Worm (Caenorhabditis elegans) whole organism, L4 larva: ENCODE measurements around the gene C14B9.10.
A peak's percentile ranks its signal among the peaks of the same experiment; 100 is the strongest.

Experiments
- F10B5.3 ChIP-seq: sonication (generic microtip); optimal IDR thresholded peaks from 2 replicates; lab custom pipeline; 2016; ENCODE audit warnings: mild to moderate bottlenecking, missing genetic modification characterization, missing compliant biosample characterization
- Y105C5A.15 ChIP-seq: fragments of 200-800 bp; sonication (Bioruptor generic); IDR thresholded peaks from 2 replicates; pipeline ENCODE4 v1.3.6; 2022; ENCODE audit warnings: missing genetic modification characterization, missing compliant biosample characterization
- Y48G9A.11 ChIP-seq: fragments of 200-800 bp; sonication (Bioruptor generic); IDR thresholded peaks from 2 replicates; pipeline ENCODE4 v1.3.6; 2022; ENCODE audit warnings: missing genetic modification reagents, missing genetic modification characterization, missing compliant biosample characterization
- ZK546.5 ChIP-seq, 2 experiments: sonication (generic microtip); optimal IDR thresholded peaks; 2 replicates each; lab custom pipeline; 2017; ENCODE audit warnings: missing biosample characterization in 2 of 2, missing genetic modification characterization in 2 of 2
- aly-2 ChIP-seq: sonication (generic microtip); optimal IDR thresholded peaks from 2 replicates; lab custom pipeline; 2018; ENCODE audit warnings: missing biosample characterization, missing genetic modification characterization
- ama-1 ChIP-seq: fragments of 150-350 bp; optimal IDR thresholded peaks from 2 replicates; lab custom pipeline; 2014; ENCODE audit warnings: inconsistent platforms, mixed read lengths
- arid-1 ChIP-seq: fragments of 200-800 bp; sonication (Bioruptor generic); conservative IDR thresholded peaks from 2 replicates; pipeline ENCODE4 v1.3.6; 2022; ENCODE audit warnings: missing genetic modification reagents, missing genetic modification characterization, missing compliant biosample characterization
- ceh-20 ChIP-seq: fragments of 200-800 bp; sonication (Bioruptor generic); IDR thresholded peaks from 2 replicates; pipeline ENCODE4 v1.3.6; 2022; ENCODE audit warnings: missing genetic modification reagents, missing genetic modification characterization, missing compliant biosample characterization
- ctbp-1 ChIP-seq: fragments of 200-800 bp; sonication (Bioruptor generic); IDR thresholded peaks from 2 replicates; pipeline ENCODE4 v1.3.6; 2022; ENCODE audit warnings: missing genetic modification reagents, missing genetic modification characterization, missing compliant biosample characterization
- daf-12 ChIP-seq: fragments of 150-350 bp; optimal IDR thresholded peaks from 2 replicates; lab custom pipeline; 2014; ENCODE audit warnings: missing biosample characterization, missing genetic modification reagents, missing genetic modification characterization
- daf-16 ChIP-seq, 3 experiments: sonication (generic microtip); optimal IDR thresholded peaks; 2 replicates each; lab custom pipeline; 2016 to 2017; ENCODE audit warnings: missing genetic modification characterization in 3 of 3, missing genetic modification reagents in 3 of 3, mild to moderate bottlenecking in 2 of 3, missing compliant biosample characterization in 2 of 3, missing biosample characterization in 1 of 3, moderate library complexity in 1 of 3
- dmd-8 ChIP-seq: fragments of 200-800 bp; sonication (Bioruptor generic); IDR thresholded peaks from 2 replicates; pipeline ENCODE4 v1.3.6; 2022; ENCODE audit warnings: missing genetic modification characterization, missing compliant biosample characterization
- dmd-9 ChIP-seq: fragments of 200-800 bp; sonication (Bioruptor generic); IDR thresholded peaks from 2 replicates; pipeline ENCODE4 v1.3.6; 2022; ENCODE audit warnings: missing genetic modification reagents, missing genetic modification characterization, missing compliant biosample characterization
- duxl-1 ChIP-seq: sonication (generic microtip); optimal IDR thresholded peaks from 2 replicates; lab custom pipeline; 2016; ENCODE audit warnings: mild to moderate bottlenecking, missing genetic modification characterization, moderate library complexity, missing compliant biosample characterization; ENCODE audit not compliant: poor library complexity
- egl-43 ChIP-seq: fragments of 200-800 bp; sonication (Bioruptor generic); IDR thresholded peaks from 2 replicates; pipeline ENCODE4 v1.3.6; 2022; ENCODE audit warnings: missing genetic modification reagents, missing genetic modification characterization, missing compliant biosample characterization
- fkh-10 ChIP-seq: fragments of 150-350 bp; optimal IDR thresholded peaks from 2 replicates; lab custom pipeline; 2014; ENCODE audit warnings: missing biosample characterization, missing genetic modification reagents, missing genetic modification characterization
- gei-8 ChIP-seq: fragments of 200-800 bp; sonication (Bioruptor generic); optimal IDR thresholded peaks from 2 replicates; lab custom pipeline; 2018; ENCODE audit warnings: mild to moderate bottlenecking, missing genetic modification characterization, missing compliant biosample characterization
- hif-1 ChIP-seq, 2 experiments: sonication (generic microtip); optimal IDR thresholded peaks; 2 replicates each; lab custom pipeline; 2016 to 2017; ENCODE audit warnings: missing compliant biosample characterization in 2 of 2, missing genetic modification characterization in 2 of 2, missing genetic modification reagents in 2 of 2, missing genotype in 2 of 2, mild to moderate bottlenecking in 1 of 2
- hmg-1.1 ChIP-seq: fragments of 200-800 bp; sonication (Bioruptor generic); IDR thresholded peaks from 2 replicates; pipeline ENCODE4 v1.3.6; 2022; ENCODE audit warnings: missing genetic modification reagents, missing genetic modification characterization, missing compliant biosample characterization
- jun-1 ChIP-seq: fragments of 150-350 bp; optimal IDR thresholded peaks from 2 replicates; lab custom pipeline; 2014; ENCODE audit warnings: missing biosample characterization, missing genetic modification reagents, missing genetic modification characterization
- lim-7 ChIP-seq: fragments of 200-800 bp; sonication (Bioruptor generic); IDR thresholded peaks from 2 replicates; pipeline ENCODE4 v1.3.6; 2022; ENCODE audit warnings: missing genetic modification characterization, missing compliant biosample characterization
- lin-1 ChIP-seq: fragments of 200-800 bp; sonication (Bioruptor generic); IDR thresholded peaks from 2 replicates; pipeline ENCODE4 v1.3.6; 2022; ENCODE audit warnings: missing genetic modification reagents, missing genetic modification characterization, missing compliant biosample characterization
- lin-13 ChIP-seq: fragments of 150-350 bp; optimal IDR thresholded peaks from 2 replicates; lab custom pipeline; 2014; ENCODE audit warnings: missing biosample characterization, missing genetic modification reagents, missing genetic modification characterization
- lin-15B ChIP-seq: fragments of 150-350 bp; sonication (generic microtip); optimal IDR thresholded peaks from 3 replicates; lab custom pipeline; 2014; ENCODE audit warnings: missing biosample characterization, missing genetic modification characterization
- lin-39 ChIP-seq: fragments of 150-350 bp; optimal IDR thresholded peaks from 2 replicates; lab custom pipeline; 2014; ENCODE audit warnings: missing biosample characterization, missing genetic modification reagents, missing genetic modification characterization
- mep-1 ChIP-seq: fragments of 150-350 bp; sonication (generic microtip); optimal IDR thresholded peaks from 3 replicates; lab custom pipeline; 2014; ENCODE audit warnings: missing biosample characterization, missing genetic modification characterization
- mes-2 ChIP-seq: sonication (generic microtip); optimal IDR thresholded peaks from 2 replicates; lab custom pipeline; 2016; ENCODE audit warnings: missing genotype, mild to moderate bottlenecking, missing genetic modification characterization, missing compliant biosample characterization; ENCODE audit not compliant: poor library complexity, severe bottlenecking
- mxl-3 ChIP-seq: fragments of 200-800 bp; sonication (Bioruptor generic); optimal IDR thresholded peaks from 2 replicates; lab custom pipeline; 2018; ENCODE audit warnings: mild to moderate bottlenecking, missing genetic modification characterization, missing compliant biosample characterization
- nhr-10 ChIP-seq: fragments of 150-350 bp; optimal IDR thresholded peaks from 2 replicates; lab custom pipeline; 2014; ENCODE audit warnings: missing biosample characterization, missing genetic modification characterization
- nhr-102 ChIP-seq: sonication (generic microtip); optimal IDR thresholded peaks from 2 replicates; lab custom pipeline; 2016; ENCODE audit warnings: mild to moderate bottlenecking, missing genetic modification characterization, moderate library complexity, missing compliant biosample characterization
- nhr-28 ChIP-seq: fragments of 150-350 bp; optimal IDR thresholded peaks from 2 replicates; lab custom pipeline; 2014; ENCODE audit warnings: missing biosample characterization, missing genetic modification characterization
- nhr-41 ChIP-seq: fragments of 200-800 bp; sonication (Bioruptor generic); IDR thresholded peaks from 2 replicates; pipeline ENCODE4 v1.3.6; 2022; ENCODE audit warnings: missing genetic modification reagents, missing genetic modification characterization, missing compliant biosample characterization
- nhr-42 ChIP-seq: fragments of 200-800 bp; sonication (Bioruptor generic); IDR thresholded peaks from 2 replicates; pipeline ENCODE4 v1.3.6; 2022; ENCODE audit warnings: missing genetic modification characterization, missing compliant biosample characterization
- nhr-48 ChIP-seq: sonication (generic microtip); optimal IDR thresholded peaks from 2 replicates; lab custom pipeline; 2016; ENCODE audit warnings: mild to moderate bottlenecking, missing genetic modification characterization, missing compliant biosample characterization
- nhr-76 ChIP-seq: fragments of 150-350 bp; optimal IDR thresholded peaks from 2 replicates; lab custom pipeline; 2014; ENCODE audit warnings: missing biosample characterization, missing genetic modification characterization
- nhr-77 ChIP-seq: fragments of 150-350 bp; optimal IDR thresholded peaks from 2 replicates; lab custom pipeline; 2014; ENCODE audit warnings: missing biosample characterization, missing genetic modification characterization
- sdz-12 ChIP-seq: fragments of 200-800 bp; sonication (Bioruptor generic); optimal IDR thresholded peaks from 2 replicates; lab custom pipeline; 2018; ENCODE audit warnings: mild to moderate bottlenecking, missing genetic modification characterization, missing compliant biosample characterization
- set-16 ChIP-seq: fragments of 200-800 bp; sonication (Bioruptor generic); IDR thresholded peaks from 2 replicates; pipeline ENCODE4 v1.3.6; 2022; ENCODE audit warnings: missing genetic modification reagents, missing genetic modification characterization, missing compliant biosample characterization
- unc-130 ChIP-seq: sonication (generic microtip); optimal IDR thresholded peaks from 2 replicates; lab custom pipeline; 2016; ENCODE audit warnings: missing genetic modification reagents, missing genetic modification characterization, missing compliant biosample characterization
- unc-62 ChIP-seq, 3 experiments: fragments of 150-350 bp in 1 of 3; sonication (generic microtip); optimal IDR thresholded peaks in 2 of 3; peaks in 1 of 3; 1 replicate in 1 of 3; 2 replicates in 2 of 3; lab custom pipeline; 2014 to 2017; ENCODE audit warnings: missing biosample characterization in 3 of 3, missing genetic modification characterization in 3 of 3, missing genetic modification reagents in 3 of 3, missing genotype in 1 of 3
- vab-7 ChIP-seq: fragments of 200-800 bp; sonication (Bioruptor generic); IDR thresholded peaks from 2 replicates; pipeline ENCODE4 v1.3.6; 2022; ENCODE audit warnings: missing genetic modification reagents, missing genetic modification characterization, missing compliant biosample characterization
- zfp-2 ChIP-seq: sonication (generic microtip); optimal IDR thresholded peaks from 2 replicates; lab custom pipeline; 2016; ENCODE audit warnings: mild to moderate bottlenecking, missing genetic modification characterization, missing compliant biosample characterization
- zfp-3 ChIP-seq: fragments of 200-800 bp; sonication (Bioruptor generic); conservative IDR thresholded peaks from 2 replicates; pipeline ENCODE4 v1.3.6; 2022; ENCODE audit warnings: missing genetic modification reagents, missing genetic modification characterization, missing compliant biosample characterization
- zip-2 ChIP-seq: fragments of 150-350 bp; optimal IDR thresholded peaks from 2 replicates; lab custom pipeline; 2014; ENCODE audit warnings: missing biosample characterization, missing genetic modification characterization

Gene C14B9.10

DNA sequence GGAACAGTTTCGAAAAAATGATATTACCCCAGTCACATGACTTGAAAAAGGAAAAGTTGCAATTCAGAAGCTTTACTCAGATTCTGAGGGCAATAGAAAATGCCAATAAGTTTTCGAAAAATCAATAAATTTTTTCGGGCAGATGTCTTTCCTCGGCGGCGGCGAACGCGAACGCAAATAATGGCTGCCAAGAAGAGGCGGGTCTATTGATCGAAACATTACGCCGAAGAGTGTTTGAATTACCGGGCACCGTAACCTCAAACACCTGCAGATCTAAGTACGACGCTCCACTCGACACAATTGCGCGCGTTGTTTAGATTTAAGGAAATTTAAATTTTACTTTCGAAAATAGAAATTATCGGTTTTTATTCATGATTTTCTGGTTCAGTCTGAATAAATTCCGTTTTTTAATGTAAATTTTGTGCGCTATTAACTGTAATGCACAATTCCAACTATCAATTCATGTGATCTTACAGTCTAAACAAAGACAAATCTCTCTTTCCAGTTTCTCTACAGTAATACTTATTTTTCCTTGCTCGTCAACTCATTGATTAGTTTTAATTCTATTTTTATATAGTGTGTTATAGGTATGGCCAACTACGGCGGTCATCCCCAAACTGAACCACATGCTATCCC lies 33.3 kb downstream of the C14B9.10 start, which contains the start of gene prp-8 (continued):
- TF ChIP-seq ceh-20 (GFP tag; lab: Robert Waterston, UW) = peak; percentile 68; the same call in 1 of the 2 replicates
- peak; percentile 20 for TF ChIP-seq nhr-102 (tag; lab: Kevin White, UChicago)
- TF ChIP-seq mep-1 (tag; lab: Kevin White, UChicago) = peak; percentile 90
- TF ChIP-seq sdz-12 (GFP tag; lab: Kevin White, UChicago) = no peak
- TF ChIP-seq nhr-77 (tag; lab: Kevin White, UChicago) = peak; percentile 69
- TF ChIP-seq egl-43 (GFP tag; lab: Robert Waterston, UW) = peak; percentile 53; the same call in 1 of the 2 replicates
- TF ChIP-seq lin-39 (tag; lab: Kevin White, UChicago) = no peak
- TF ChIP-seq ZK546.5 (tag; optimal IDR thresholded peaks at IDR 0.05; lab: Kevin White, UChicago) = peak in 1 of 2 experiments; percentile 94
- TF ChIP-seq lim-7 (GFP tag; lab: Robert Waterston, UW) = no peak
- TF ChIP-seq zfp-2 (tag; lab: Kevin White, UChicago) = peak; percentile 75
- TF ChIP-seq arid-1 (GFP tag; lab: Robert Waterston, UW) = peak; percentile 74
- peak; percentile 95 for TF ChIP-seq Y48G9A.11
- no peak for TF ChIP-seq dmd-8 (GFP tag; lab: Robert Waterston, UW)
- 0 out of 2 replicates have a peak, but pooled peaks have one; percentile 58 for TF ChIP-seq zfp-3 (GFP tag; lab: Robert Waterston, UW)
- TF ChIP-seq ama-1 = peak; percentile 78
- TF ChIP-seq nhr-76 (tag; lab: Kevin White, UChicago) = no peak
- no peak for TF ChIP-seq daf-12 (tag; lab: Kevin White, UChicago)
- TF ChIP-seq aly-2 (tag; lab: Kevin White, UChicago) = no peak
- TF ChIP-seq hif-1 (tag; optimal IDR thresholded peaks at IDR 0.05; lab: Kevin White, UChicago) = peak in 1 of 2 experiments; percentile 80
- no peak for TF ChIP-seq gei-8 (GFP tag; lab: Kevin White, UChicago)
- no peak for TF ChIP-seq F10B5.3
- TF ChIP-seq vab-7 (GFP tag; lab: Robert Waterston, UW) = peak; percentile 26; the same call in 1 of the 2 replicates
- peak; percentile 68 for TF ChIP-seq ctbp-1 (GFP tag; lab: Robert Waterston, UW)
- peak; percentile 88 for TF ChIP-seq lin-13 (GFP tag; lab: Kevin White, UChicago)
- peak; percentile 51 for TF ChIP-seq nhr-28
- peak in 1 of 2 experiments; percentile 98 for TF ChIP-seq unc-62 (GFP tag; optimal IDR thresholded peaks at IDR 0.05 in 1 of 2; lab: Kevin White, UChicago)
- TF ChIP-seq unc-62 (tag; optimal IDR thresholded peaks at IDR 0.05; lab: Kevin White, UChicago) = no peak
- TF ChIP-seq Y105C5A.15 = no peak
- peak; percentile 50; the same call in 1 of the 2 replicates for TF ChIP-seq dmd-9
- TF ChIP-seq zip-2 = no peak
- 0 out of 2 replicates have a peak, but pooled peaks have one; percentile 32 for TF ChIP-seq lin-1
- TF ChIP-seq duxl-1 (tag; lab: Kevin White, UChicago) = peak; percentile 83
- peak; percentile 67 for TF ChIP-seq mxl-3 (GFP tag; lab: Kevin White, UChicago)
- peak; percentile 95 for TF ChIP-seq mes-2 (tag; lab: Kevin White, UChicago)
- TF ChIP-seq lin-15B (tag; lab: Kevin White, UChicago) = peak; percentile 29
- no peak for TF ChIP-seq nhr-41 (GFP tag; lab: Robert Waterston, UW)
- no peak for TF ChIP-seq daf-16 (GFP tag; optimal IDR thresholded peaks at IDR 0.05; lab: Kevin White, UChicago)
- TF ChIP-seq daf-16 (tag; optimal IDR thresholded peaks at IDR 0.05; lab: Kevin White, UChicago) = peak; percentile 74
- TF ChIP-seq nhr-42 (GFP tag; lab: Robert Waterston, UW) = 0 out of 2 replicates have a peak, but pooled peaks have one; percentile 26
- TF ChIP-seq jun-1 (tag; lab: Kevin White, UChicago) = no peak
- TF ChIP-seq fkh-10 (GFP tag; lab: Kevin White, UChicago) = peak; percentile 74
- no peak for TF ChIP-seq nhr-10 (tag; lab: Kevin White, UChicago)
- peak; percentile 16 for TF ChIP-seq nhr-48
- peak; percentile 25 for TF ChIP-seq unc-130 (GFP tag; lab: Kevin White, UChicago)
- TF ChIP-seq set-16 (GFP tag; lab: Robert Waterston, UW) = no peak
- TF ChIP-seq hmg-1.1 (GFP tag; lab: Robert Waterston, UW) = peak; percentile 76
